Fruit fly (Drosophila melanogaster): ENCODE results near the gene CG10631.

CG10631 gene

DNA sequence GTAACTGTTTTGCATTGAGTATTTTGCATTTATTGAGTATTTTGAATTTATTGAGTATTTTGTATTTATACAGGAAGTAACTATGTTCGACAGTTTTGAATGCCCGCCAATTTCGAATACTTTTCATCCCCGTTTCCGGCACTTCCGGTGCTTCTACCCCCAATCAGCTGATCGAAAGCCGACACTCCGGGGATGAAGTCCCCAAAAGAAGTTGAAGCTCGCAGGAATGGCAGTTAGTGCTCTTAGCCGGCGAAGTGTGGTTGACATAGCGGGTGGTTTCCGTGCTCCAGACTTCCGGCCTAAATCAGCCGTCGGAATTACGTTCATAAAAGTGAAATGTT is 39.4 kb upstream of the CG10631 start, which contains the start of gene sick (continued):
- TF ChIP-seq CrebB (tag; optimal IDR thresholded peaks at IDR 0.05) (peak; percentile 34), CG11504 (tag; optimal IDR thresholded peaks at IDR 0.05) (no peak), CG33557 (GFP tag; optimal IDR thresholded peaks at IDR 0.05) (no peak), en (GFP tag; optimal IDR thresholded peaks at IDR 0.05) (no peak), zfh1 (GFP tag; IDR thresholded peaks at IDR 0.05) (no peak), maf-S (GFP tag; optimal IDR thresholded peaks at IDR 0.05) (no peak), Hr51 (GFP tag; optimal IDR thresholded peaks at IDR 0.05) (no peak), CG33213 (GFP tag; optimal IDR thresholded peaks at IDR 0.05) (no peak), CG8388 (GFP tag; optimal IDR thresholded peaks at IDR 0.05) (peak; percentile 14), cad (GFP tag; optimal IDR thresholded peaks at IDR 0.05) (no peak), CG18619 (GFP tag; optimal IDR thresholded peaks at IDR 0.05) (peak; percentile 5), CG15011 (GFP tag; optimal IDR thresholded peaks at IDR 0.05) (peak; percentile 37), D19A (tag; optimal IDR thresholded peaks at IDR 0.05) (no peak), CG15601 (tag; optimal IDR thresholded peaks at IDR 0.05) (no peak), CG8089 (GFP tag; optimal IDR thresholded peaks at IDR 0.05) (no peak), CG4707 (GFP tag; optimal IDR thresholded peaks at IDR 0.05) (peak; percentile 3), zen (tag; optimal IDR thresholded peaks at IDR 0.05) (no peak), Drgx (GFP tag; IDR thresholded peaks at IDR 0.05) (no peak), Scr (GFP tag; IDR thresholded peaks at IDR 0.05; ENCODE audit: partially characterized antibody) (no peak), chn (GFP tag; optimal IDR thresholded peaks at IDR 0.05) (no peak), CG11456 (GFP tag; IDR thresholded peaks at IDR 0.05) (no peak), Hr39 (optimal IDR thresholded peaks at IDR 0.05) (no peak), Hr78 (GFP tag; optimal IDR thresholded peaks at IDR 0.05) (no peak), CG34376 (GFP tag; optimal IDR thresholded peaks at IDR 0.05) (peak; percentile 87), CG4360 (GFP tag; IDR thresholded peaks at IDR 0.05) (no peak), CG31441 (GFP tag; IDR thresholded peaks at IDR 0.05) (0 out of 2 replicates have a peak, but pooled peaks have one; percentile 39), Deaf1 (tag; optimal IDR thresholded peaks at IDR 0.05) (peak; percentile 0), hb (GFP tag; IDR thresholded peaks at IDR 0.05; ENCODE audit: partially characterized antibody) (no peak), sc (optimal IDR thresholded peaks at IDR 0.05) (no peak), sc (GFP tag; optimal IDR thresholded peaks at IDR 0.05) (peak; percentile 41), CG11696 (GFP tag; IDR thresholded peaks at IDR 0.05) (no peak), Mrtf (GFP tag; IDR thresholded peaks at IDR 0.05) (no peak), CG12769 (tag; optimal IDR thresholded peaks at IDR 0.05) (no peak), Dbx (GFP tag; IDR thresholded peaks at IDR 0.05) (no peak), CG10209 (GFP tag; optimal IDR thresholded peaks at IDR 0.05) (no peak), CG7357 (GFP tag; IDR thresholded peaks at IDR 0.05) (0 out of 3 replicates have a peak, but pooled peaks have one; percentile 1), CG6683 (GFP tag; optimal IDR thresholded peaks at IDR 0.05) (peak; percentile 7), nerfin-1 (tag; optimal IDR thresholded peaks at IDR 0.05) (peak; percentile 19), CG15269 (tag; optimal IDR thresholded peaks at IDR 0.05) (no peak), slou (GFP tag; optimal IDR thresholded peaks at IDR 0.05) (no peak), btn (GFP tag; optimal IDR thresholded peaks at IDR 0.05) (no peak), bigmax (GFP tag; optimal IDR thresholded peaks at IDR 0.05) (no peak), YL-1 (GFP tag; optimal IDR thresholded peaks at IDR 0.05) (no peak), CG13624 (GFP tag; optimal IDR thresholded peaks at IDR 0.05) (no peak), CG17912 (GFP tag; optimal IDR thresholded peaks at IDR 0.05) (no peak), CG30020 (tag; optimal IDR thresholded peaks at IDR 0.05) (peak; percentile 28), CG10431 (GFP tag; optimal IDR thresholded peaks at IDR 0.05) (peak; percentile 23), CG12391 (tag; optimal IDR thresholded peaks at IDR 0.05) (peak; percentile 35), nom (GFP tag; optimal IDR thresholded peaks at IDR 0.05) (no peak), CG8924 (tag; optimal IDR thresholded peaks at IDR 0.05) (no peak), CG2116 (GFP tag; optimal IDR thresholded peaks at IDR 0.05) (peak; percentile 64)
